Fruit fly (Drosophila melanogaster) whole organism, embryonic: ENCODE results near the gene Orco.

ENCODE experiments used
- Abd-B ChIP-seq: fragments of 200-800 bp; sonication (Bioruptor generic); optimal IDR thresholded peaks from 2 replicates; lab custom pipeline; 2018; ENCODE audit warnings: missing biosample characterization, mild to moderate bottlenecking, missing genetic modification characterization, moderate library complexity
- Ada2b ChIP-seq: fragments of 200-800 bp; sonication (Bioruptor generic); IDR thresholded peaks from 2 replicates; pipeline ENCODE4 v1.3.6; 2022; ENCODE audit warnings: missing biosample characterization, missing genetic modification characterization
- Aef1 ChIP-seq: fragments of 200-800 bp; sonication (Bioruptor generic); IDR thresholded peaks from 3 replicates; pipeline ENCODE4 v1.3.6; 2022; ENCODE audit warnings: missing biosample characterization, missing genetic modification characterization
- B-H2 ChIP-seq: fragments of 200-800 bp; sonication (Bioruptor generic); optimal IDR thresholded peaks from 2 replicates; lab custom pipeline; 2018; ENCODE audit warnings: missing biosample characterization, mild to moderate bottlenecking, missing genetic modification characterization
- Bgb ChIP-seq: fragments of 200-800 bp; sonication (Bioruptor generic); IDR thresholded peaks from 2 replicates; pipeline ENCODE4 v1.3.6; 2022; ENCODE audit warnings: missing biosample characterization, missing genetic modification characterization; ENCODE audit not compliant: partially characterized antibody
- CG12391 ChIP-seq: fragments of 200-800 bp; sonication (Bioruptor generic); optimal IDR thresholded peaks from 3 replicates; lab custom pipeline; 2018; ENCODE audit warnings: missing biosample characterization, mild to moderate bottlenecking, missing genetic modification characterization, moderate library complexity
- CG13424 ChIP-seq: fragments of 200-800 bp; sonication (Bioruptor generic); optimal IDR thresholded peaks from 2 replicates; lab custom pipeline; 2019; ENCODE audit warnings: missing biosample characterization, mild to moderate bottlenecking, missing genetic modification characterization, moderate library complexity
- CG1529 ChIP-seq: fragments of 200-800 bp; sonication (Bioruptor generic); optimal IDR thresholded peaks from 3 replicates; lab custom pipeline; 2018; ENCODE audit warnings: missing biosample characterization, missing genetic modification characterization
- CG15479 ChIP-seq: fragments of 200-800 bp; sonication (Bioruptor generic); optimal IDR thresholded peaks from 3 replicates; lab custom pipeline; 2019; ENCODE audit warnings: missing biosample characterization, mild to moderate bottlenecking, missing genetic modification characterization, moderate library complexity
- CG16779 ChIP-seq: fragments of 200-800 bp; sonication (Bioruptor generic); IDR thresholded peaks from 2 replicates; pipeline ENCODE4 v1.3.6; 2022; ENCODE audit warnings: missing biosample characterization, missing genetic modification characterization
- CG17829 ChIP-seq: fragments of 200-800 bp; optimal IDR thresholded peaks from 2 replicates; lab custom pipeline; 2019; ENCODE audit warnings: missing biosample characterization, mild to moderate bottlenecking, missing genetic modification characterization, moderate library complexity
- CG18476 ChIP-seq: fragments of 200-800 bp; sonication (Bioruptor generic); optimal IDR thresholded peaks from 2 replicates; lab custom pipeline; 2016; ENCODE audit warnings: missing biosample characterization, mild to moderate bottlenecking, missing genetic modification characterization
- CG2712 ChIP-seq: fragments of 200-800 bp; optimal IDR thresholded peaks from 3 replicates; lab custom pipeline; 2019; ENCODE audit warnings: missing biosample characterization, mild to moderate bottlenecking, missing genetic modification characterization, moderate library complexity
- CG3065 ChIP-seq: fragments of 200-800 bp; sonication (Bioruptor generic); optimal IDR thresholded peaks from 2 replicates; lab custom pipeline; 2016; ENCODE audit warnings: missing biosample characterization, missing genetic modification characterization
- CG33213 ChIP-seq: fragments of 200-800 bp; sonication (Bioruptor generic); optimal IDR thresholded peaks from 3 replicates; lab custom pipeline; 2016; ENCODE audit warnings: missing biosample characterization, missing genetic modification characterization
- CG34422 ChIP-seq: fragments of 200-800 bp; sonication (Bioruptor generic); IDR thresholded peaks from 3 replicates; pipeline ENCODE4 v1.3.6; 2022; ENCODE audit warnings: missing biosample characterization, missing genetic modification characterization
- CG4617 ChIP-seq: fragments of 200-800 bp; sonication (Bioruptor generic); optimal IDR thresholded peaks from 3 replicates; lab custom pipeline; 2016; ENCODE audit warnings: missing biosample characterization, missing genetic modification characterization, borderline replicate concordance
- CG4820 ChIP-seq: fragments of 200-800 bp; sonication (Bioruptor generic); optimal IDR thresholded peaks from 3 replicates; lab custom pipeline; 2016; ENCODE audit warnings: missing biosample characterization, missing genetic modification characterization
- CG6683 ChIP-seq: fragments of 200-800 bp; sonication (Bioruptor generic); optimal IDR thresholded peaks from 2 replicates; lab custom pipeline; 2017; ENCODE audit warnings: missing biosample characterization, mild to moderate bottlenecking, missing genetic modification characterization, missing genetic modification reagents
- CG8290 ChIP-seq, 3 experiments: fragments of 200-800 bp; sonication (Bioruptor generic); optimal IDR thresholded peaks; 2 replicates each; lab custom pipeline; 2016 to 2019; ENCODE audit warnings: missing biosample characterization in 3 of 3, missing genetic modification characterization in 3 of 3, mild to moderate bottlenecking in 2 of 3, moderate library complexity in 1 of 3
- CG8924 ChIP-seq: fragments of 200-800 bp; optimal IDR thresholded peaks from 3 replicates; lab custom pipeline; 2019; ENCODE audit warnings: missing biosample characterization, mild to moderate bottlenecking, missing genetic modification characterization, moderate library complexity
- Doc3 ChIP-seq: fragments of 200-800 bp; sonication (Bioruptor generic); IDR thresholded peaks from 3 replicates; pipeline ENCODE4 v1.3.6; 2022; ENCODE audit warnings: missing biosample characterization, missing genetic modification characterization; ENCODE audit not compliant: partially characterized antibody
- HmgD ChIP-seq: fragments of 200-800 bp; sonication (Bioruptor generic); optimal IDR thresholded peaks from 3 replicates; lab custom pipeline; 2016; ENCODE audit warnings: missing biosample characterization, missing genetic modification characterization
- Max ChIP-seq: fragments of 200-800 bp; sonication (Bioruptor generic); optimal IDR thresholded peaks from 2 replicates; lab custom pipeline; 2016; ENCODE audit warnings: missing biosample characterization, mild to moderate bottlenecking, missing genetic modification characterization
- Mrtf ChIP-seq: fragments of 200-800 bp; sonication (Bioruptor generic); IDR thresholded peaks from 3 replicates; pipeline ENCODE4 v1.3.6; 2022; ENCODE audit warnings: missing biosample characterization, missing genetic modification characterization
- Nf-YC ChIP-seq: fragments of 200-800 bp; optimal IDR thresholded peaks from 3 replicates; lab custom pipeline; 2019; ENCODE audit warnings: missing biosample characterization, mild to moderate bottlenecking, missing genetic modification characterization, moderate library complexity
- Side ChIP-seq: fragments of 200-800 bp; sonication (Bioruptor generic); optimal IDR thresholded peaks from 2 replicates; lab custom pipeline; 2016; ENCODE audit warnings: missing biosample characterization, missing genetic modification characterization
- Ssrp ChIP-seq: fragments of 200-800 bp; sonication (Bioruptor generic); optimal IDR thresholded peaks from 2 replicates; lab custom pipeline; 2018; ENCODE audit warnings: missing biosample characterization, mild to moderate bottlenecking, missing genetic modification characterization, moderate library complexity
- Usf ChIP-seq: fragments of 200-800 bp; sonication (Bioruptor generic); optimal IDR thresholded peaks from 2 replicates; lab custom pipeline; 2017; ENCODE audit warnings: missing genotype, missing biosample characterization, missing genetic modification characterization
- Vsx1 ChIP-seq: fragments of 200-800 bp; sonication (Bioruptor generic); optimal IDR thresholded peaks from 2 replicates; lab custom pipeline; 2017; ENCODE audit warnings: missing biosample characterization, mild to moderate bottlenecking, missing genetic modification characterization, missing genetic modification reagents
- bowl ChIP-seq: fragments of 200-800 bp; sonication (Bioruptor generic); IDR thresholded peaks from 2 replicates; pipeline ENCODE4 v1.3.6; 2022; ENCODE audit warnings: missing biosample characterization, missing genetic modification characterization
- cas ChIP-seq: fragments of 200-800 bp; sonication (Bioruptor generic); IDR thresholded peaks from 2 replicates; pipeline ENCODE4 v1.3.6; 2022; ENCODE audit warnings: missing biosample characterization, missing genetic modification characterization
- corto ChIP-seq: fragments of 200-800 bp; sonication (Bioruptor generic); optimal IDR thresholded peaks from 2 replicates; lab custom pipeline; 2016; ENCODE audit warnings: missing biosample characterization, mild to moderate bottlenecking, missing genetic modification characterization, moderate library complexity
- croc ChIP-seq: fragments of 200-800 bp; sonication (Bioruptor generic); conservative IDR thresholded peaks from 3 replicates; pipeline ENCODE4 v1.3.6; 2022; ENCODE audit warnings: missing biosample characterization, missing genetic modification characterization
- danr ChIP-seq: fragments of 200-800 bp; sonication (Bioruptor generic); IDR thresholded peaks from 2 replicates; pipeline ENCODE4 v1.3.6; 2022; ENCODE audit warnings: missing biosample characterization, missing genetic modification characterization
- dmrt99B ChIP-seq: fragments of 200-800 bp; sonication (Bioruptor generic); optimal IDR thresholded peaks from 2 replicates; lab custom pipeline; 2018; ENCODE audit warnings: missing biosample characterization, mild to moderate bottlenecking, missing genetic modification characterization, moderate library complexity
- esg ChIP-seq: fragments of 200-800 bp; sonication (Bioruptor generic); conservative IDR thresholded peaks from 2 replicates; pipeline ENCODE4 v1.3.6; 2022; ENCODE audit warnings: missing biosample characterization, missing genetic modification characterization
- hth ChIP-seq: fragments of >200 bp; optimal IDR thresholded peaks from 2 replicates; lab custom pipeline; 2017; ENCODE audit warnings: inconsistent platforms
- lbe ChIP-seq: fragments of 200-800 bp; sonication (Bioruptor generic); optimal IDR thresholded peaks from 2 replicates; lab custom pipeline; 2016; ENCODE audit warnings: missing biosample characterization, mild to moderate bottlenecking, missing genetic modification characterization
- lilli ChIP-seq: fragments of 200-800 bp; sonication (Bioruptor generic); optimal IDR thresholded peaks from 3 replicates; lab custom pipeline; 2016; ENCODE audit warnings: missing biosample characterization, missing genetic modification characterization
- nerfin-2 ChIP-seq: fragments of 200-800 bp; sonication (Bioruptor generic); IDR thresholded peaks from 2 replicates; pipeline ENCODE4 v1.3.6; 2022; ENCODE audit warnings: missing biosample characterization, missing genetic modification characterization; ENCODE audit not compliant: partially characterized antibody
- peb ChIP-seq: fragments of 200-800 bp; sonication (Bioruptor generic); IDR thresholded peaks from 2 replicates; pipeline ENCODE4 v1.3.6; 2022; ENCODE audit warnings: missing biosample characterization, missing genetic modification characterization
- pho ChIP-seq: fragments of 200-800 bp; sonication (Bioruptor generic); optimal IDR thresholded peaks from 2 replicates; lab custom pipeline; 2016; ENCODE audit warnings: missing biosample characterization, missing genetic modification characterization
- pnt ChIP-seq: fragments of 200-800 bp; sonication (Bioruptor generic); optimal IDR thresholded peaks from 3 replicates; lab custom pipeline; 2016; ENCODE audit warnings: missing biosample characterization, missing genetic modification characterization
- sens-2 ChIP-seq: fragments of 200-800 bp; sonication (Bioruptor generic); IDR thresholded peaks from 2 replicates; pipeline ENCODE4 v1.3.6; 2022; ENCODE audit warnings: missing biosample characterization, missing genetic modification characterization
- shn ChIP-seq: fragments of 200-800 bp; sonication (Bioruptor generic); optimal IDR thresholded peaks from 3 replicates; lab custom pipeline; 2016; ENCODE audit warnings: missing biosample characterization, missing genetic modification characterization
- sqz ChIP-seq: fragments of 200-800 bp; sonication (Bioruptor generic); optimal IDR thresholded peaks from 3 replicates; lab custom pipeline; 2018; ENCODE audit warnings: missing biosample characterization, mild to moderate bottlenecking, missing genetic modification characterization
- ttk ChIP-seq: fragments of 200-800 bp; sonication (Bioruptor generic); IDR thresholded peaks from 2 replicates; pipeline ENCODE4 v2.1.2; 2022; ENCODE audit warnings: missing biosample characterization, missing genetic modification characterization
- wor ChIP-seq: fragments of 200-800 bp; sonication (Bioruptor generic); IDR thresholded peaks from 2 replicates; pipeline ENCODE4 v1.3.6; 2022; ENCODE audit warnings: missing biosample characterization, missing genetic modification characterization
- yki ChIP-seq: fragments of >200 bp; optimal IDR thresholded peaks from 3 replicates; lab custom pipeline; 2018

The Orco gene

DNA sequence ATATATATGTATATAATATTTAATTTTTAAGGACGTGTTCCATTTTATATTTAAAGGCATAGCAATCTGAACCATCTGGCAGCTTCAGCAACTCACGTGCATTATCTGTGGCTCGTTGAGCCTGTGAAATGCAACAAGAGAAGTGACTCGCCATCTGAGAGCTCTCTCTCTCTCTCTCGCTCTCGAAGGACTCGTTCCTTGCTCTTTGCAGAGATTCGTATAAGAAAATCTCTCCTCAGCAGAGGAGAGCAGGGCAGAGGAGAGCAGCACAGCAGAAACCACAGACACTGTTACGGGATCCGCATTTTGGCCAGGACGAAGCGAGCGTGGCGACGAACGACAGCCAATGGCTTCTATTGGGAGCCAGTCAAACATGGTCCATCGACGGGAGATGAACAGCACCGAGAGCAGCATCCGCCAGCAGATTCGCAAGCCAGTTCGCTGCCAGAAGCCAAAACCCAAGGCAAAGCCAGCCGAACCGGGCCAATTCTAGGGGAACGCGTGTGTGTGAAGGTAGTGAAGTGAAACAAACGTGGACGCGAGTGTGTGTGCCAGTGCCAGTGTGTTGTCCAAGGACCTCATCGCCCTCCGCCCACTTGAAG is 2.0 kb upstream of the Orco start, which contains the start of gene CG14669 (continued):
- TF ChIP-seq hth = no peak
- no peak for TF ChIP-seq CG17829 (tag; lab: Kevin White, UChicago)
- no peak for TF ChIP-seq sqz (GFP tag; lab: Kevin White, UChicago)
- no peak for TF ChIP-seq cas (GFP tag; lab: Robert Waterston, UW)
- no peak for TF ChIP-seq Ssrp (tag; lab: Kevin White, UChicago)
- no peak for TF ChIP-seq CG12391 (tag; lab: Kevin White, UChicago)
- no peak for TF ChIP-seq CG8290 (GFP tag; optimal IDR thresholded peaks at IDR 0.05; lab: Kevin White, UChicago)
- TF ChIP-seq CG8290 (tag; optimal IDR thresholded peaks at IDR 0.05; lab: Kevin White, UChicago) = no peak
- peak; percentile 65; the same call in 1 of the 2 replicates for TF ChIP-seq CG16779 (GFP tag; lab: Robert Waterston, UW)
- peak; percentile 22; the same call in 1 of the 3 replicates for TF ChIP-seq Doc3 (GFP tag; lab: Robert Waterston, UW)
- TF ChIP-seq Ada2b (GFP tag; lab: Robert Waterston, UW) = no peak
- no peak for TF ChIP-seq Mrtf
- peak; percentile 6 for TF ChIP-seq yki (lab: Kevin White, UChicago)
- no peak for TF ChIP-seq Side (GFP tag; lab: Kevin White, UChicago)
- no peak for TF ChIP-seq lilli (GFP tag; lab: Kevin White, UChicago)
- TF ChIP-seq CG4820 (GFP tag; lab: Kevin White, UChicago) = no peak
- TF ChIP-seq CG4617 = no peak

DNA sequence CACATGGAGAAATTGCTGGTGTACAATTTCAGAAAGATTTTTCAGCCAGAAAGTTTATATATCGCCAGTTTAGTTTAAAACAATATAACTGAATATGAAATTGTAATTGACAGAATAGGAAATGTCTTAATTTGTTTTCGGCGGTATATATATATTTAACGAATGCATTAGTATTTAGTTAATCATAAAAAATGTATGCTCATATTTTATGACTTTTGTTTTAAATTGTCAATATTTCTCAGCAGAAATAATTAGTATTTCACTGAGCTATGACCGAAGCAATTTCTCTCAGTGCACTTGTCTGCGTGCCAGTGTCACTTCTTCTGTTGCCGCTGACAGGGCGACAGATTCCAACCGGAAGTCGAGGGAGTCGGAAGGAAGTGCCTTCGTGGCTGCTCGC is 781 bp upstream of the Orco start:
- TF ChIP-seq CG15479 (GFP tag; lab: Kevin White, UChicago) (no peak), CG34422 (GFP tag; lab: Robert Waterston, UW) (no peak), B-H2 (no peak), HmgD (GFP tag; lab: Kevin White, UChicago) (no peak), CG33213 (GFP tag; lab: Kevin White, UChicago) (no peak), esg (GFP tag; lab: Robert Waterston, UW) (no peak), lbe (GFP tag; lab: Kevin White, UChicago) (no peak), CG3065 (GFP tag; lab: Kevin White, UChicago) (no peak), peb (GFP tag; lab: Robert Waterston, UW) (no peak), Max (GFP tag; lab: Kevin White, UChicago) (peak; percentile 7), danr (GFP tag; lab: Robert Waterston, UW) (no peak), ttk (GFP tag; lab: Robert Waterston, UW) (no peak), Vsx1 (GFP tag; lab: Kevin White, UChicago) (no peak), corto (GFP tag; lab: Kevin White, UChicago) (no peak), Usf (no peak), Aef1 (GFP tag; lab: Robert Waterston, UW) (no peak), pnt (GFP tag; lab: Kevin White, UChicago) (no peak), croc (no peak), nerfin-2 (GFP tag; lab: Robert Waterston, UW) (no peak), CG18476 (GFP tag; lab: Kevin White, UChicago) (peak; percentile 37), wor (GFP tag; lab: Robert Waterston, UW) (no peak), bowl (no peak), CG8924 (peak; percentile 47), CG13424 (tag; lab: Kevin White, UChicago) (peak; percentile 60), shn (no peak), sens-2 (no peak), CG6683 (no peak), CG1529 (GFP tag; lab: Kevin White, UChicago) (no peak), Ada2b (GFP tag; lab: Robert Waterston, UW) (no peak), Nf-YC (peak; percentile 45), Bgb (GFP tag; lab: Robert Waterston, UW) (no peak), Abd-B (GFP tag; lab: Kevin White, UChicago) (no peak), dmrt99B (tag; lab: Kevin White, UChicago) (peak; percentile 69), pho (GFP tag; lab: Kevin White, UChicago) (no peak), CG2712 (tag; lab: Kevin White, UChicago) (peak; percentile 58)
